Fruit fly (Drosophila melanogaster) whole organism, embryonic: ENCODE results near the gene CG32243.

Experiments
- Bdp1 ChIP-seq: fragments of 200-800 bp; sonication (Bioruptor generic); optimal IDR thresholded peaks from 3 replicates; lab custom pipeline; 2016; ENCODE audit warnings: missing biosample characterization, missing genetic modification characterization
- C15 ChIP-seq: fragments of 200-800 bp; sonication (Bioruptor generic); IDR thresholded peaks from 3 replicates; pipeline ENCODE4 v1.3.6; 2022; ENCODE audit warnings: missing biosample characterization, missing genetic modification characterization
- CG10462 ChIP-seq: fragments of 200-800 bp; sonication (Bioruptor generic); optimal IDR thresholded peaks from 2 replicates; lab custom pipeline; 2016; ENCODE audit warnings: missing biosample characterization, missing genetic modification characterization
- CG10959 ChIP-seq: fragments of 200-800 bp; sonication (Bioruptor generic); IDR thresholded peaks from 2 replicates; pipeline ENCODE4 v1.3.6; 2022; ENCODE audit warnings: missing biosample characterization, missing genetic modification characterization
- CG11456 ChIP-seq: fragments of 200-800 bp; sonication (Bioruptor generic); IDR thresholded peaks from 3 replicates; pipeline ENCODE4 v1.3.6; 2022; ENCODE audit warnings: missing biosample characterization, missing genetic modification characterization
- CG11695 ChIP-seq: fragments of 200-800 bp; sonication (Bioruptor generic); IDR thresholded peaks from 3 replicates; pipeline ENCODE4 v1.3.6; 2022; ENCODE audit warnings: missing biosample characterization, missing genetic modification characterization
- CG13287 ChIP-seq: fragments of 200-800 bp; sonication (Bioruptor generic); IDR thresholded peaks from 2 replicates; pipeline ENCODE4 v1.3.6; 2022; ENCODE audit warnings: missing biosample characterization, missing genetic modification characterization; ENCODE audit not compliant: partially characterized antibody
- CG14860 ChIP-seq: fragments of 200-800 bp; sonication (Bioruptor generic); IDR thresholded peaks from 3 replicates; pipeline ENCODE4 v1.3.6; 2022; ENCODE audit warnings: missing biosample characterization, missing genetic modification characterization; ENCODE audit not compliant: partially characterized antibody
- CG15514 ChIP-seq: fragments of 200-800 bp; sonication (Bioruptor generic); optimal IDR thresholded peaks from 3 replicates; lab custom pipeline; 2017; ENCODE audit warnings: missing biosample characterization, missing genetic modification characterization, mild to moderate bottlenecking, moderate library complexity, missing genetic modification reagents
- CG17328 ChIP-seq: fragments of 200-800 bp; sonication (Bioruptor generic); IDR thresholded peaks from 2 replicates; pipeline ENCODE4 v1.3.6; 2022; ENCODE audit warnings: missing biosample characterization, missing genetic modification characterization
- CG2889 ChIP-seq: fragments of 200-800 bp; sonication (Bioruptor generic); IDR thresholded peaks from 3 replicates; pipeline ENCODE4 v1.3.6; 2022; ENCODE audit warnings: missing biosample characterization, missing genetic modification characterization
- CG31365 ChIP-seq: fragments of 200-800 bp; sonication (Bioruptor generic); optimal IDR thresholded peaks from 2 replicates; lab custom pipeline; 2018; ENCODE audit warnings: missing biosample characterization, mild to moderate bottlenecking, missing genetic modification characterization
- CG31441 ChIP-seq: fragments of 200-800 bp; sonication (Bioruptor generic); IDR thresholded peaks from 2 replicates; pipeline ENCODE4 v1.3.6; 2022; ENCODE audit warnings: missing biosample characterization, missing genetic modification characterization
- CG34224 ChIP-seq: fragments of 200-800 bp; sonication (Bioruptor generic); IDR thresholded peaks from 3 replicates; pipeline ENCODE4 v1.3.6; 2022; ENCODE audit warnings: missing biosample characterization, missing genetic modification characterization; ENCODE audit not compliant: partially characterized antibody
- CG34422 ChIP-seq: fragments of 200-800 bp; sonication (Bioruptor generic); IDR thresholded peaks from 3 replicates; pipeline ENCODE4 v1.3.6; 2022; ENCODE audit warnings: missing biosample characterization, missing genetic modification characterization
- CG43689 ChIP-seq: fragments of 200-800 bp; sonication (Bioruptor generic); IDR thresholded peaks from 2 replicates; pipeline ENCODE4 v1.3.6; 2022; ENCODE audit warnings: missing biosample characterization, missing genetic modification characterization
- CG6175 ChIP-seq: fragments of 200-800 bp; sonication (Bioruptor generic); IDR thresholded peaks from 3 replicates; pipeline ENCODE4 v1.3.6; 2022; ENCODE audit warnings: missing biosample characterization, missing genetic modification characterization
- CG6854 ChIP-seq: fragments of 200-800 bp; sonication (Bioruptor generic); optimal IDR thresholded peaks from 3 replicates; lab custom pipeline; 2017; ENCODE audit warnings: missing biosample characterization, mild to moderate bottlenecking, missing genetic modification characterization
- D ChIP-seq, 2 experiments: fragments of 200-800 bp in 1 of 2; fragments of >200 bp in 1 of 2; sonication (Bioruptor generic) in 1 of 2; optimal IDR thresholded peaks; 2 replicates in 1 of 2; 3 replicates in 1 of 2; lab custom pipeline; 2017; ENCODE audit warnings: mild to moderate bottlenecking in 1 of 2, missing biosample characterization in 1 of 2, missing genetic modification characterization in 1 of 2, missing genetic modification reagents in 1 of 2
- Dip2 ChIP-seq: fragments of 200-800 bp; sonication (Bioruptor generic); IDR thresholded peaks from 2 replicates; pipeline ENCODE4 v1.3.6; 2022; ENCODE audit warnings: missing biosample characterization, missing genetic modification characterization
- Drgx ChIP-seq: fragments of 200-800 bp; sonication (Bioruptor generic); IDR thresholded peaks from 2 replicates; pipeline ENCODE4 v1.3.6; 2022; ENCODE audit warnings: missing biosample characterization, missing genetic modification characterization
- HLH4C ChIP-seq: fragments of 200-800 bp; sonication (Bioruptor generic); IDR thresholded peaks from 3 replicates; pipeline ENCODE4 v1.3.6; 2022; ENCODE audit warnings: missing biosample characterization, missing genetic modification characterization; ENCODE audit not compliant: partially characterized antibody
- HmgD ChIP-seq: fragments of 200-800 bp; sonication (Bioruptor generic); optimal IDR thresholded peaks from 3 replicates; lab custom pipeline; 2016; ENCODE audit warnings: missing biosample characterization, missing genetic modification characterization
- Myb ChIP-seq: fragments of 200-800 bp; sonication (Bioruptor generic); optimal IDR thresholded peaks from 2 replicates; lab custom pipeline; 2016; ENCODE audit warnings: missing biosample characterization, missing genetic modification characterization
- Nf-YA ChIP-seq: fragments of 200-800 bp; sonication (Bioruptor generic); IDR thresholded peaks from 2 replicates; pipeline ENCODE4 v1.3.6; 2022; ENCODE audit warnings: missing biosample characterization, missing genetic modification characterization
- Optix ChIP-seq: fragments of 200-800 bp; sonication (Bioruptor generic); IDR thresholded peaks from 3 replicates; pipeline ENCODE4 v1.3.6; 2022; ENCODE audit warnings: missing biosample characterization, missing genetic modification characterization
- Sox102F ChIP-seq: fragments of 200-800 bp; sonication (Bioruptor generic); optimal IDR thresholded peaks from 2 replicates; lab custom pipeline; 2018; ENCODE audit warnings: missing biosample characterization, mild to moderate bottlenecking, missing genetic modification characterization, moderate library complexity
- Tbp ChIP-seq: fragments of >200 bp; optimal IDR thresholded peaks from 2 replicates; lab custom pipeline; 2018; ENCODE audit warnings: missing biosample characterization, missing genetic modification characterization
- al ChIP-seq: fragments of 200-800 bp; sonication (Bioruptor generic); IDR thresholded peaks from 2 replicates; pipeline ENCODE4 v1.3.6; 2022; ENCODE audit warnings: missing biosample characterization, missing genetic modification characterization
- cato ChIP-seq: fragments of 200-800 bp; sonication (Bioruptor generic); optimal IDR thresholded peaks from 2 replicates; lab custom pipeline; 2016; ENCODE audit warnings: missing biosample characterization, missing genetic modification characterization, borderline replicate concordance
- crp ChIP-seq, 2 experiments: fragments of 200-800 bp; sonication (Bioruptor generic); optimal IDR thresholded peaks; 2 replicates in 1 of 2; 3 replicates in 1 of 2; lab custom pipeline; 2017; ENCODE audit warnings: missing biosample characterization in 2 of 2, missing genetic modification characterization in 2 of 2, mild to moderate bottlenecking in 1 of 2, moderate library complexity in 1 of 2
- dimm ChIP-seq: fragments of 200-800 bp; sonication (Bioruptor generic); IDR thresholded peaks from 2 replicates; pipeline ENCODE4 v1.3.6; 2022; ENCODE audit warnings: missing biosample characterization, missing genetic modification characterization
- fd64A ChIP-seq: fragments of 200-800 bp; sonication (Bioruptor generic); optimal IDR thresholded peaks from 3 replicates; lab custom pipeline; 2018; ENCODE audit warnings: missing biosample characterization, mild to moderate bottlenecking, missing genetic modification characterization
- her ChIP-seq: fragments of 200-800 bp; sonication (Bioruptor generic); optimal IDR thresholded peaks from 2 replicates; lab custom pipeline; 2016; ENCODE audit warnings: missing biosample characterization, missing genetic modification characterization
- inv ChIP-seq: fragments of 200-800 bp; sonication (Bioruptor generic); IDR thresholded peaks from 2 replicates; pipeline ENCODE4 v1.3.6; 2022; ENCODE audit warnings: missing biosample characterization, missing genetic modification characterization; ENCODE audit not compliant: partially characterized antibody
- jigr1 ChIP-seq: fragments of 200-800 bp; sonication (Bioruptor generic); IDR thresholded peaks from 3 replicates; pipeline ENCODE4 v1.3.6; 2022; ENCODE audit warnings: missing biosample characterization, missing genetic modification characterization
- lab ChIP-seq: fragments of 200-800 bp; sonication (Bioruptor generic); optimal IDR thresholded peaks from 3 replicates; lab custom pipeline; 2017; ENCODE audit warnings: missing biosample characterization, missing genetic modification characterization, mild to moderate bottlenecking, moderate library complexity, missing genetic modification reagents
- nerfin-1 ChIP-seq: fragments of 200-800 bp; sonication (Bioruptor generic); optimal IDR thresholded peaks from 3 replicates; lab custom pipeline; 2019; ENCODE audit warnings: missing biosample characterization, mild to moderate bottlenecking, missing genetic modification characterization, moderate library complexity
- nerfin-2 ChIP-seq: fragments of 200-800 bp; sonication (Bioruptor generic); IDR thresholded peaks from 2 replicates; pipeline ENCODE4 v1.3.6; 2022; ENCODE audit warnings: missing biosample characterization, missing genetic modification characterization; ENCODE audit not compliant: partially characterized antibody
- p53 ChIP-seq: fragments of 200-800 bp; sonication (Bioruptor generic); optimal IDR thresholded peaks from 2 replicates; lab custom pipeline; 2016; ENCODE audit warnings: missing biosample characterization, missing genetic modification characterization
- pb ChIP-seq: fragments of 200-800 bp; sonication (Bioruptor generic); optimal IDR thresholded peaks from 3 replicates; lab custom pipeline; 2016; ENCODE audit warnings: missing biosample characterization, missing genetic modification characterization
- phol ChIP-seq: fragments of 200-800 bp; sonication (Bioruptor generic); optimal IDR thresholded peaks from 3 replicates; lab custom pipeline; 2018; ENCODE audit warnings: missing biosample characterization, mild to moderate bottlenecking, missing genetic modification characterization, moderate library complexity
- prd ChIP-seq, 3 experiments: fragments of >200 bp in 2 of 3; fragments of 200-800 bp in 1 of 3; sonication (Bioruptor generic) in 1 of 3; optimal IDR thresholded peaks in 2 of 3; IDR thresholded peaks in 1 of 3; 2 replicates in 2 of 3; 3 replicates in 1 of 3; pipeline versions ENCODE4 v1.3.6 to Lab custom; 2017 to 2022; ENCODE audit warnings: missing biosample characterization in 1 of 3, missing genetic modification characterization in 1 of 3
- slou ChIP-seq: fragments of 200-800 bp; sonication (Bioruptor generic); optimal IDR thresholded peaks from 3 replicates; lab custom pipeline; 2016; ENCODE audit warnings: missing biosample characterization, missing genetic modification characterization
- sob ChIP-seq: fragments of 200-800 bp; sonication (Bioruptor generic); IDR thresholded peaks from 2 replicates; pipeline ENCODE4 v1.3.6; 2022; ENCODE audit warnings: missing biosample characterization, missing genetic modification characterization
- tin ChIP-seq: fragments of 200-800 bp; sonication (Bioruptor generic); optimal IDR thresholded peaks from 3 replicates; lab custom pipeline; 2016; ENCODE audit warnings: missing biosample characterization, missing genetic modification characterization
- unpg ChIP-seq: fragments of 200-800 bp; sonication (Bioruptor generic); optimal IDR thresholded peaks from 3 replicates; lab custom pipeline; 2018; ENCODE audit warnings: missing biosample characterization, mild to moderate bottlenecking, missing genetic modification characterization, moderate library complexity

CG32243 gene

DNA sequence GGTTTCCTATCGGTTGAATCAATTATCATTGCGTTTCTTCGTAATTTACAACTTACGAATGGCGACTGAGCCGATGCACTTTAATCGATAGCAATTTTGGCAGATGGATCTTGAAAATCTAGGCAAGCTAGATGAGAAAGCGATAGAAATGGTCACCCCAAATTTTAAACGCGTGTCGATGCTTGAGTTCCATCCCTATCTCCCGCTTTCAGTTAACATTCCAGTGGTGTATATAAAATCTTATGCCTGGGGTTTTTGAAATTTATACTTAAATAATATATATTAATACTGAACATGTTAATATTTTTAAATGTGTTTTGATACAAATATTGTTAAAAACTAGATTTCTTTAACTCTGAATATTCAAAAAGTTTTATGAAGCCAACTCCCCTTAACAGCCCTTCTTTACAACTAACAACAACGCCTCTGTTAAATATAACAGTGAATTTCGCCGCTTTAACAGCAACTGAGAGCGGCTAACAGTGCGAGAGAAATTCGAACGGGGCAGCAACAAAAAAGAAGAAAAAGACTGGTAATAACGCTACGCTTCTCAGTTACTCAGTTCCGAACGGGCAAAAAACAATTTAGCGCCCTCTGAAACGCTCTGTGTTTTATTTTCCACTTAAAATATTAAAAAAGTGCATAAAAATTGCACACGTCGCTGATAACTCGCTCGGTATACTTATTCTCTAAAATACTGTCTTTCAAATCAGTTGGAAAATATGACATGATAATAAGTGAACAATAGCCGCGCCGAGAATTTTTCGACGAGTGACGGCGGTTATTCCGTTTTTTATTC lies 728 bp upstream of the CG32243 start, which contains the start of gene CG11357 (continued):
- TF ChIP-seq CG31441 (GFP tag; lab: Robert Waterston, UW) (peak; percentile 98), HLH4C (GFP tag; lab: Robert Waterston, UW) (peak; percentile 73), CG17328 (GFP tag; lab: Robert Waterston, UW) (peak; percentile 98), Bdp1 (peak; percentile 69), Tbp (no peak), CG2889 (GFP tag; lab: Robert Waterston, UW) (peak; percentile 97), Nf-YA (GFP tag; lab: Robert Waterston, UW) (peak; percentile 98), cato (GFP tag; lab: Kevin White, UChicago) (peak; percentile 92), fd64A (GFP tag; lab: Kevin White, UChicago) (peak; percentile 90), CG43689 (GFP tag; lab: Robert Waterston, UW) (peak; percentile 97), dimm (peak; percentile 96), prd (optimal IDR thresholded peaks at IDR 0.05; lab: Kevin White, UChicago) (no peak), prd (GFP tag; IDR thresholded peaks at IDR 0.05; lab: Robert Waterston, UW) (peak; percentile 99), inv (GFP tag; lab: Robert Waterston, UW) (peak; percentile 68), CG10959 (GFP tag; lab: Robert Waterston, UW) (peak; percentile 97), lab (GFP tag; lab: Kevin White, UChicago) (peak; percentile 99), CG11456 (GFP tag; lab: Robert Waterston, UW) (peak; percentile 98), CG6854 (GFP tag; lab: Kevin White, UChicago) (peak; percentile 96), CG34224 (peak; percentile 55), CG34422 (GFP tag; lab: Robert Waterston, UW) (peak; percentile 99), crp (GFP tag; optimal IDR thresholded peaks at IDR 0.05; lab: Kevin White, UChicago) (peak in 1 of 2 experiments; percentile 53), nerfin-1 (peak; percentile 98), jigr1 (GFP tag; lab: Robert Waterston, UW) (peak; percentile 96), Dip2 (GFP tag; lab: Robert Waterston, UW) (peak; percentile 71; the same call in 1 of the 2 replicates), her (peak; percentile 77), sob (GFP tag; lab: Robert Waterston, UW) (peak; percentile 99), al (GFP tag; lab: Robert Waterston, UW) (peak; percentile 99), CG6175 (GFP tag; lab: Robert Waterston, UW) (peak; percentile 98), Optix (GFP tag; lab: Robert Waterston, UW) (peak; percentile 88), unpg (GFP tag; lab: Kevin White, UChicago) (peak; percentile 100), p53 (GFP tag; lab: Kevin White, UChicago) (peak; percentile 56), D (optimal IDR thresholded peaks at IDR 0.05; lab: Kevin White, UChicago) (no peak), D (GFP tag; optimal IDR thresholded peaks at IDR 0.05; lab: Kevin White, UChicago) (peak; percentile 97), phol (peak; percentile 98), CG10462 (GFP tag; lab: Kevin White, UChicago) (peak; percentile 94), nerfin-2 (GFP tag; lab: Robert Waterston, UW) (peak; percentile 54), CG11695 (GFP tag; lab: Robert Waterston, UW) (peak; percentile 99), Myb (GFP tag; lab: Kevin White, UChicago) (peak; percentile 67), Drgx (GFP tag; lab: Robert Waterston, UW) (peak; percentile 99), CG15514 (GFP tag; lab: Kevin White, UChicago) (peak; percentile 94), Sox102F (GFP tag; lab: Kevin White, UChicago) (peak; percentile 99), CG13287 (GFP tag; lab: Robert Waterston, UW) (peak; percentile 81), HmgD (GFP tag; lab: Kevin White, UChicago) (no peak), CG14860 (peak; percentile 69), CG31365 (tag; lab: Kevin White, UChicago) (peak; percentile 76), tin (GFP tag; lab: Kevin White, UChicago) (peak; percentile 96), C15 (GFP tag; lab: Robert Waterston, UW) (peak; percentile 97), pb (GFP tag; lab: Kevin White, UChicago) (peak; percentile 50), slou (GFP tag; lab: Kevin White, UChicago) (peak; percentile 92)
